Worm (Caenorhabditis elegans) whole organism, early embryonic: Measurements from ENCODE around the gene F54C9.3.

Source experiments
- B0310.2 ChIP-seq: sonication (generic microtip); optimal IDR thresholded peaks from 2 replicates; lab custom pipeline; 2016; ENCODE audit warnings: mild to moderate bottlenecking, missing genetic modification characterization, missing compliant biosample characterization
- F13C5.2 ChIP-seq: sonication (generic microtip); optimal IDR thresholded peaks from 2 replicates; lab custom pipeline; 2017; ENCODE audit warnings: mild to moderate bottlenecking, missing genetic modification characterization, inconsistent platforms, missing compliant biosample characterization
- aly-1 ChIP-seq: sonication (generic microtip); optimal IDR thresholded peaks from 2 replicates; lab custom pipeline; 2016; ENCODE audit warnings: missing genetic modification characterization, missing compliant biosample characterization
- ama-1 ChIP-seq: fragments of 150-350 bp; optimal IDR thresholded peaks from 2 replicates; lab custom pipeline; 2014
- ceh-13 ChIP-seq: fragments of 200-800 bp; sonication (Bioruptor generic); optimal IDR thresholded peaks from 2 replicates; lab custom pipeline; 2018; ENCODE audit warnings: mild to moderate bottlenecking, missing genetic modification characterization, missing compliant biosample characterization
- ceh-36 ChIP-seq: sonication (generic microtip); optimal IDR thresholded peaks from 2 replicates; lab custom pipeline; 2016; ENCODE audit warnings: missing genetic modification characterization, inconsistent platforms, missing compliant biosample characterization
- ets-7 ChIP-seq: sonication (generic microtip); optimal IDR thresholded peaks from 2 replicates; lab custom pipeline; 2016; ENCODE audit warnings: missing genotype, missing genetic modification characterization, missing compliant biosample characterization
- flt-1 ChIP-seq: fragments of 200-800 bp; sonication (Bioruptor generic); IDR thresholded peaks from 2 replicates; pipeline ENCODE4 v1.3.6; 2022; ENCODE audit warnings: missing genetic modification characterization, missing compliant biosample characterization
- hmbx-1 ChIP-seq: sonication (generic microtip); optimal IDR thresholded peaks from 2 replicates; lab custom pipeline; 2016; ENCODE audit warnings: mild to moderate bottlenecking, missing genetic modification characterization, missing compliant biosample characterization
- hmg-4 ChIP-seq: fragments of 200-800 bp; sonication (Bioruptor generic); optimal IDR thresholded peaks from 2 replicates; lab custom pipeline; 2018; ENCODE audit warnings: mild to moderate bottlenecking, missing genetic modification characterization, missing compliant biosample characterization
- hnd-1 ChIP-seq: sonication (generic microtip); optimal IDR thresholded peaks from 2 replicates; lab custom pipeline; 2016; ENCODE audit warnings: missing genetic modification characterization, missing compliant biosample characterization
- pes-1 ChIP-seq: fragments of 200-800 bp; sonication (Bioruptor generic); IDR thresholded peaks from 2 replicates; pipeline ENCODE4 v1.3.6; 2022; ENCODE audit warnings: missing genetic modification reagents, missing genetic modification characterization, missing compliant biosample characterization
- scrt-1 ChIP-seq: fragments of 200-800 bp; sonication (Bioruptor generic); IDR thresholded peaks from 2 replicates; pipeline ENCODE4 v1.3.6; 2022; ENCODE audit warnings: missing genetic modification characterization, missing compliant biosample characterization
- sea-1 ChIP-seq: fragments of 200-800 bp; sonication (Bioruptor generic); conservative IDR thresholded peaks from 2 replicates; pipeline ENCODE4 v1.3.6; 2022; ENCODE audit warnings: missing genetic modification characterization, missing compliant biosample characterization
- tbx-11 ChIP-seq: fragments of 200-800 bp; sonication (Bioruptor generic); IDR thresholded peaks from 2 replicates; pipeline ENCODE4 v1.3.6; 2022; ENCODE audit warnings: missing genetic modification characterization, missing compliant biosample characterization
- tbx-37 ChIP-seq: fragments of 200-800 bp; sonication (Bioruptor generic); conservative IDR thresholded peaks from 2 replicates; pipeline ENCODE4 v1.3.6; 2022; ENCODE audit warnings: missing genetic modification reagents, missing genetic modification characterization, missing compliant biosample characterization
- tra-4 ChIP-seq: sonication (generic microtip); optimal IDR thresholded peaks from 2 replicates; lab custom pipeline; 2017; ENCODE audit warnings: missing genetic modification characterization, missing compliant biosample characterization

The F54C9.3 gene

ce11 chrII:8566806-8567266 is at the start of gene F54C9.3:
Gene F54C9.3, minus strand, starts transcription at chrII:8566856.
- no peak for TF ChIP-seq flt-1
- TF ChIP-seq aly-1 (tag; lab: Kevin White, UChicago): no peak
- no peak for TF ChIP-seq scrt-1
- TF ChIP-seq hmbx-1 (tag; lab: Kevin White, UChicago): no peak
- no peak for TF ChIP-seq sea-1 (GFP tag; lab: Robert Waterston, UW)
- TF ChIP-seq tbx-37 (GFP tag; lab: Robert Waterston, UW): no peak
- no peak for TF ChIP-seq pes-1 (GFP tag; lab: Robert Waterston, UW)
- no peak for TF ChIP-seq ama-1 (lab: Kevin White, UChicago)
- no peak for TF ChIP-seq ceh-36

DNA sequence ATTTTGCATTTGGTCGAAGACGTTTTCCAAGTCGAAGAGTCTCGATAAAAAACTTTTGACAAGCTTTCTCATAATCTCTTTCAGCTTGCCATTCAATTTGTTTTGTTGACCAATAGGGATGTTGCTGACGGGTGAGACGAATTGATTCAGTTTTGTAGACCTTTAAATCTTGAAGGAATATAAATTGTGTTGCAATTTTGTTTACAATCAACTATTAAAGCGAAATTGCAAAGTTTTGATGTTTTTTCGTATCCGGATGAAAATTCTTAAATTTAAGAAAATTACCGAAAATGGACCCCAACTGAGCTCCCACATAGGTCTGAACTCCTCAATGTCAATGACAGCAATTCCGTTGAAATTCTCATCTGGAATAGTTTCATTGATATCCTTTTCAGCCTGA is 49.5 kb upstream of the F54C9.3 start:
- no peak for TF ChIP-seq tbx-37 (GFP tag; lab: Robert Waterston, UW)
- no peak for TF ChIP-seq ceh-13 (GFP tag; lab: Kevin White, UChicago)
- no peak for TF ChIP-seq scrt-1
- no peak for TF ChIP-seq tbx-11
- TF ChIP-seq B0310.2 (tag; lab: Kevin White, UChicago): no peak
- no peak for TF ChIP-seq sea-1 (GFP tag; lab: Robert Waterston, UW)
- TF ChIP-seq flt-1: no peak
- TF ChIP-seq ceh-36: no peak
- TF ChIP-seq ets-7 (tag; lab: Kevin White, UChicago): no peak
- no peak for TF ChIP-seq pes-1 (GFP tag; lab: Robert Waterston, UW)

- TF ChIP-seq pes-1 (GFP tag; lab: Robert Waterston, UW) (no peak), sea-1 (GFP tag; lab: Robert Waterston, UW) (no peak), ceh-13 (GFP tag; lab: Kevin White, UChicago) (no peak), flt-1 (no peak), ceh-36 (no peak), hnd-1 (tag; lab: Kevin White, UChicago) (no peak), F13C5.2 (tag; lab: Kevin White, UChicago) (no peak), hmg-4 (GFP tag; lab: Kevin White, UChicago) (no peak), ama-1 (lab: Kevin White, UChicago) (no peak), scrt-1 (no peak), ets-7 (tag; lab: Kevin White, UChicago) (no peak), tbx-37 (GFP tag; lab: Robert Waterston, UW) (no peak), aly-1 (tag; lab: Kevin White, UChicago) (no peak), hmbx-1 (tag; lab: Kevin White, UChicago) (no peak)
Observed at ce11 chrII:8612470-8612869, 45.8 kb upstream of the F54C9.3 start, which contains the start of gene T22C8.1. Gene T22C8.1, plus strand, starts transcription at chrII:8612770.

DNA sequence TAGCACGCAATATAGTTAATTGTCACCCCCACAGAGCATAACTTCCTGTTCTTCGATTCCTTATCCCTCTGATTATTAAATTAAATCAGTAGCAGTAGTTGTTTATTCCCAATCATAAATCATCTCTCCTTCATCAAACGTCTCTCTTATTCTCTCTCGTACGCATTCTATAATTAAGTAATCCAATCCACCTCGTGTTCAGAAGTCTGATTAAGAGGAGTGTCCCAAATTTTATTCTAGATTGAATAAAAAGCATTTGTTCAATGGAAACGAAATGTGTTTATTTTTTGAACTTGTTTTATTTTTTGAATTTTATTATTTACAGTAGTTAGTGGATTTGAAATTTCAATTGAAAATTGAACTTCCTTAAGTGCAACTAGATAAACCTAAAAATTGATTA is 44.7 kb upstream of the F54C9.3 start:
- TF ChIP-seq B0310.2 (tag; lab: Kevin White, UChicago) (no peak), ceh-13 (GFP tag; lab: Kevin White, UChicago) (no peak), aly-1 (tag; lab: Kevin White, UChicago) (no peak), sea-1 (GFP tag; lab: Robert Waterston, UW) (no peak), F13C5.2 (tag; lab: Kevin White, UChicago) (no peak), pes-1 (GFP tag; lab: Robert Waterston, UW) (no peak), ceh-36 (no peak), hmg-4 (GFP tag; lab: Kevin White, UChicago) (no peak), hnd-1 (tag; lab: Kevin White, UChicago) (no peak), tra-4 (tag; lab: Kevin White, UChicago) (no peak), ets-7 (tag; lab: Kevin White, UChicago) (no peak), scrt-1 (no peak), tbx-11 (no peak), flt-1 (no peak), ama-1 (lab: Kevin White, UChicago) (no peak), hmbx-1 (tag; lab: Kevin White, UChicago) (no peak), tbx-37 (GFP tag; lab: Robert Waterston, UW) (no peak)

DNA sequence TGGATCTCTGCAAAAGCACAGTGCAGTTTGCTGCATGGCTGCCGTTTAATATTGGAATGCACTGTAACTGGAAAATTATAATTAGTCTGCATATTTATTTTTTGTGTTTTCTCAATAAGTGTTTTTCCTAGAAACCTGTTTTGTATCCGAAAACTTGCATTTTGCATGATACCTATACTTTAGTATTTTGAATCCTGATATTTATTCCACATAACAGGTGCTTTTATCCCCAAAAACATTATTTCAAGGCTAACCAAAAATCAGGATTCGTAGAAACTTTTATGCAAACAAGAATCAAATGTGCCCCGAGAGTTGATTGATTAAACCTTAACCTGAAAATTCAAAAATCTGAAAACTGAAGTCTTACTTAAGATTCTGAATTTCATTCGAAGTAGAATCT is 43.9 kb upstream of the F54C9.3 start:
- TF ChIP-seq hmg-4 (GFP tag; lab: Kevin White, UChicago) (no peak), pes-1 (GFP tag; lab: Robert Waterston, UW) (no peak), ceh-36 (no peak), sea-1 (GFP tag; lab: Robert Waterston, UW) (no peak), ceh-13 (GFP tag; lab: Kevin White, UChicago) (no peak), tra-4 (tag; lab: Kevin White, UChicago) (no peak), flt-1 (no peak), ama-1 (lab: Kevin White, UChicago) (no peak), hnd-1 (tag; lab: Kevin White, UChicago) (no peak), tbx-37 (GFP tag; lab: Robert Waterston, UW) (no peak), F13C5.2 (tag; lab: Kevin White, UChicago) (no peak), B0310.2 (tag; lab: Kevin White, UChicago) (no peak), ets-7 (tag; lab: Kevin White, UChicago) (no peak)

DNA sequence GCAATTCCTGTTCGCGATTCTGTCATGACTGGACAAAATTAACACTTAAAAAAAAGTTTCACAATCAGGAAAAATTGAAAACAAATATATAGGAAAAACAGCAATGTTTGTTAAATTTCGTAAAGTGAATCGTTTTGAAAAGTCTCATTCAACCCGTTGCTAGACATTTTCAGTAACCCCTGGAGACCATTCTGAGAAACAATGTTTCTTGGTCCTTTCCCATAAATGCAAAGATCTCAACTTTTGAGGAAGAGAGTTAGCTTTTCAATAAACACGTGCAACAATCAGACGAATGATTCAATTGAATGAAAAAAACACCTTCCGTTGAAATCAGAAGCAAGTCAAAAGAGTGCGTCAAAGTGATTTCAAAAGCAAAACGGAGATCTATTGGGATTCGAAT is 43.4 kb upstream of the F54C9.3 start, which contains the start of gene F28C6.9:
Gene F28C6.9 (minus strand): TSS at position 101 of the 400 bp plus-strand sequence.
- TF ChIP-seq hnd-1 (tag; lab: Kevin White, UChicago): no peak
- no peak for TF ChIP-seq hmg-4 (GFP tag; lab: Kevin White, UChicago)
- TF ChIP-seq tbx-37 (GFP tag; lab: Robert Waterston, UW): no peak
- no peak for TF ChIP-seq B0310.2 (tag; lab: Kevin White, UChicago)
- TF ChIP-seq ceh-36: no peak
- no peak for TF ChIP-seq tra-4 (tag; lab: Kevin White, UChicago)
- TF ChIP-seq scrt-1: no peak
- TF ChIP-seq aly-1 (tag; lab: Kevin White, UChicago): no peak
- TF ChIP-seq ama-1 (lab: Kevin White, UChicago): no peak
- no peak for TF ChIP-seq flt-1
- TF ChIP-seq tbx-11: no peak
- no peak for TF ChIP-seq F13C5.2 (tag; lab: Kevin White, UChicago)
- no peak for TF ChIP-seq sea-1 (GFP tag; lab: Robert Waterston, UW)
- no peak for TF ChIP-seq pes-1 (GFP tag; lab: Robert Waterston, UW)
- TF ChIP-seq ets-7 (tag; lab: Kevin White, UChicago): no peak
- no peak for TF ChIP-seq ceh-13 (GFP tag; lab: Kevin White, UChicago)
- no peak for TF ChIP-seq hmbx-1 (tag; lab: Kevin White, UChicago)

- TF ChIP-seq ceh-13 (GFP tag; lab: Kevin White, UChicago): no peak
- no peak for TF ChIP-seq scrt-1
- no peak for TF ChIP-seq ceh-36
- no peak for TF ChIP-seq tbx-11
- no peak for TF ChIP-seq tra-4 (tag; lab: Kevin White, UChicago)
- TF ChIP-seq aly-1 (tag; lab: Kevin White, UChicago): no peak
- no peak for TF ChIP-seq hnd-1 (tag; lab: Kevin White, UChicago)
- no peak for TF ChIP-seq ets-7 (tag; lab: Kevin White, UChicago)
- TF ChIP-seq tbx-37 (GFP tag; lab: Robert Waterston, UW): no peak
- TF ChIP-seq flt-1: no peak
- TF ChIP-seq F13C5.2 (tag; lab: Kevin White, UChicago): no peak
- no peak for TF ChIP-seq ama-1 (lab: Kevin White, UChicago)
- TF ChIP-seq pes-1 (GFP tag; lab: Robert Waterston, UW): no peak
- TF ChIP-seq sea-1 (GFP tag; lab: Robert Waterston, UW): no peak
- TF ChIP-seq hmg-4 (GFP tag; lab: Kevin White, UChicago): no peak
- TF ChIP-seq B0310.2 (tag; lab: Kevin White, UChicago): no peak
- no peak for TF ChIP-seq hmbx-1 (tag; lab: Kevin White, UChicago)
Observed at ce11 chrII:8607662-8608061, 41.0 kb upstream of the F54C9.3 start, which contains the start of gene F28C6.10. Gene F28C6.10, plus strand, starts transcription at chrII:8607962.
